Fruit fly (Drosophila melanogaster): Measurements from ENCODE around the gene Mob2.

Gene Mob2

dm6 chr3L:11552996-11553671 lies 8.9 kb downstream of the Mob2 start (continued):
- peak; percentile 57 for TF ChIP-seq CG8119 (GFP tag; IDR thresholded peaks at IDR 0.05)
- TF ChIP-seq CG9139 (GFP tag; optimal IDR thresholded peaks at IDR 0.05) = peak; percentile 75
- TF ChIP-seq achi (GFP tag; optimal IDR thresholded peaks at IDR 0.05) = peak; percentile 26
- TF ChIP-seq net (GFP tag; optimal IDR thresholded peaks at IDR 0.05) = peak; percentile 81
- TF ChIP-seq Ets21C (GFP tag; optimal IDR thresholded peaks at IDR 0.05) = no peak
- TF ChIP-seq dsx (GFP tag; optimal IDR thresholded peaks at IDR 0.05; ENCODE audit: poor library complexity, severe bottlenecking) = peak; percentile 83
- peak; percentile 37 for TF ChIP-seq Blimp-1 (GFP tag; optimal IDR thresholded peaks at IDR 0.05)
- no peak for TF ChIP-seq Hr4 (GFP tag; optimal IDR thresholded peaks at IDR 0.05)
- TF ChIP-seq vri (GFP tag; optimal IDR thresholded peaks at IDR 0.05) = peak; percentile 60
- TF ChIP-seq CG10631 (GFP tag; optimal IDR thresholded peaks at IDR 0.05) = no peak
- TF ChIP-seq Gug (GFP tag; IDR thresholded peaks at IDR 0.05) = 0 out of 2 replicates have a peak, but pooled peaks have one; percentile 26
- peak; percentile 11 for TF ChIP-seq dac (GFP tag; optimal IDR thresholded peaks at IDR 0.05)
- TF ChIP-seq Met (GFP tag; optimal IDR thresholded peaks at IDR 0.05) = peak; percentile 28
- no peak for TF ChIP-seq CG4318 (GFP tag; optimal IDR thresholded peaks at IDR 0.05)
- TF ChIP-seq CG6792 (GFP tag; optimal IDR thresholded peaks at IDR 0.05) = peak; percentile 25
- TF ChIP-seq CG11902 (GFP tag; optimal IDR thresholded peaks at IDR 0.05) = no peak
- TF ChIP-seq CG8319 (GFP tag; optimal IDR thresholded peaks at IDR 0.05) = no peak
- peak; percentile 43 for TF ChIP-seq CG7368 (GFP tag; optimal IDR thresholded peaks at IDR 0.05)
- no peak for TF ChIP-seq OdsH (GFP tag; optimal IDR thresholded peaks at IDR 0.05)
- peak; percentile 85 for TF ChIP-seq CG16779 (tag; optimal IDR thresholded peaks at IDR 0.05)
- TF ChIP-seq topi (GFP tag; optimal IDR thresholded peaks at IDR 0.05) = peak; percentile 23
- peak; percentile 68 for TF ChIP-seq Sox102F (GFP tag; optimal IDR thresholded peaks at IDR 0.05)
- peak; percentile 39 for TF ChIP-seq spab (GFP tag; optimal IDR thresholded peaks at IDR 0.05)
- peak; percentile 81 for TF ChIP-seq svp (GFP tag)
- peak; percentile 66; the same call in 2 of the 3 replicates for TF ChIP-seq eg (GFP tag; IDR thresholded peaks at IDR 0.05)
- peak; percentile 31 for TF ChIP-seq CG34406 (GFP tag; optimal IDR thresholded peaks at IDR 0.05)
- peak; percentile 15 for TF ChIP-seq pdm3 (GFP tag; optimal IDR thresholded peaks at IDR 0.05)

DNA sequence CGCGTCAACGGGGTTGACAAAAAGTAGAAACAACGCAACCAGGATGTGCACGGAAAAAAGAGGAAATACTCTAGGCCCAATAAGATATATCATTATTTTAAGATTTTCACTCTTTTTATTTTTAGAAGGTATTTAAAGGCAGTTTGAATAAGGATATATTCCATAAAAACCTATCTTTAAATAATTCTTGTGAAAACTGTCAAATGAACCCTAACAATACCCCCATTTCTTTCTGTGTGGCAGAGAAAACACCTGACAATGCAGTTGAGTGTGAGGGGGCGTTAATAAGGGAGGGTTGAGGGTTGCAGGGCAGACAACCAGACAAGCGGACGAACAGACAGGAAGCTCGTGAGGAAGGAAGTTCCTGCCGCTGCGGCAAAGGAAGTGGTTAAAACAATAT lies 10.1 kb downstream of the Mob2 start:
- TF ChIP-seq pdm3 (GFP tag; optimal IDR thresholded peaks at IDR 0.05) (peak; percentile 59), CG32006 (GFP tag; optimal IDR thresholded peaks at IDR 0.05) (peak; percentile 78), svp (GFP tag) (peak; percentile 76), salr (GFP tag; optimal IDR thresholded peaks at IDR 0.05) (peak; percentile 33 to 34), Gug (GFP tag; IDR thresholded peaks at IDR 0.05) (peak; percentile 53), dac (GFP tag; optimal IDR thresholded peaks at IDR 0.05) (peak; percentile 34), CG8319 (GFP tag; optimal IDR thresholded peaks at IDR 0.05) (no peak), net (GFP tag; optimal IDR thresholded peaks at IDR 0.05) (peak; percentile 63), Eip93F (GFP tag; optimal IDR thresholded peaks at IDR 0.05) (no peak), spab (GFP tag; optimal IDR thresholded peaks at IDR 0.05) (peak; percentile 47), CG9139 (GFP tag; optimal IDR thresholded peaks at IDR 0.05) (no peak), fd59A (GFP tag; optimal IDR thresholded peaks at IDR 0.05) (peak; percentile 36), CG10669 (GFP tag; optimal IDR thresholded peaks at IDR 0.05) (peak; percentile 70), CG16779 (tag; optimal IDR thresholded peaks at IDR 0.05) (no peak), CG31627 (GFP tag; optimal IDR thresholded peaks at IDR 0.05) (peak; percentile 53), acj6 (GFP tag; optimal IDR thresholded peaks at IDR 0.05) (peak; percentile 47), Sox15 (GFP tag; optimal IDR thresholded peaks at IDR 0.05) (peak; percentile 16), OdsH (GFP tag; optimal IDR thresholded peaks at IDR 0.05) (peak; percentile 51), CG4318 (GFP tag; optimal IDR thresholded peaks at IDR 0.05) (peak; percentile 47), eg (GFP tag; IDR thresholded peaks at IDR 0.05) (peak; percentile 81), dsx (GFP tag; optimal IDR thresholded peaks at IDR 0.05; ENCODE audit: poor library complexity, severe bottlenecking) (peak; percentile 51), lz (GFP tag; optimal IDR thresholded peaks at IDR 0.05) (peak; percentile 47), CG6792 (GFP tag; optimal IDR thresholded peaks at IDR 0.05) (peak; percentile 44), Smox (GFP tag; optimal IDR thresholded peaks at IDR 0.05) (peak; percentile 48), Ets21C (GFP tag; optimal IDR thresholded peaks at IDR 0.05) (no peak), achi (GFP tag; optimal IDR thresholded peaks at IDR 0.05) (peak; percentile 51), Ets96B (tag; optimal IDR thresholded peaks at IDR 0.05) (peak; percentile 71), esn (GFP tag; optimal IDR thresholded peaks at IDR 0.05) (peak; percentile 57), CG6808 (GFP tag; optimal IDR thresholded peaks at IDR 0.05) (peak; percentile 58), Met (GFP tag; optimal IDR thresholded peaks at IDR 0.05) (peak; percentile 48), CG11902 (GFP tag; optimal IDR thresholded peaks at IDR 0.05) (peak; percentile 10), CG10631 (GFP tag; optimal IDR thresholded peaks at IDR 0.05) (peak; percentile 54), Blimp-1 (GFP tag; optimal IDR thresholded peaks at IDR 0.05) (no peak), CG8632 (GFP tag; optimal IDR thresholded peaks at IDR 0.05) (peak; percentile 48), Hr4 (GFP tag; optimal IDR thresholded peaks at IDR 0.05) (peak; percentile 72), Hr39 (GFP tag; optimal IDR thresholded peaks at IDR 0.05) (peak; percentile 36), CG34406 (GFP tag; optimal IDR thresholded peaks at IDR 0.05) (peak; percentile 51), fkh (GFP tag; optimal IDR thresholded peaks at IDR 0.05) (no peak), CG6163 (GFP tag; IDR thresholded peaks at IDR 0.05) (peak; percentile 75; the same call in 2 of the 3 replicates), vri (GFP tag; optimal IDR thresholded peaks at IDR 0.05) (no peak), CG7368 (GFP tag; optimal IDR thresholded peaks at IDR 0.05) (peak; percentile 12)

Measured in whole organism, prepupa.